Fruit fly (Drosophila melanogaster) whole organism, pupa: Measurements from ENCODE around the gene CG44090.

ENCODE experiments used
- CG10348 ChIP-seq: fragments of 200-800 bp; sonication (Bioruptor generic); IDR thresholded peaks from 2 replicates; pipeline ENCODE4 v1.3.6; 2022; ENCODE audit warnings: missing biosample characterization, missing genetic modification characterization
- CG12605 ChIP-seq: fragments of 200-800 bp; sonication (Bioruptor generic); IDR thresholded peaks from 2 replicates; pipeline ENCODE4 v1.3.6; 2022; ENCODE audit warnings: missing biosample characterization, missing genetic modification characterization
- CG13204 ChIP-seq: fragments of 200-800 bp; sonication (Bioruptor generic); optimal IDR thresholded peaks from 2 replicates; lab custom pipeline; 2018; ENCODE audit warnings: missing biosample characterization, mild to moderate bottlenecking, missing genetic modification characterization, moderate library complexity
- CG14655 ChIP-seq: fragments of 200-800 bp; sonication (Bioruptor generic); optimal IDR thresholded peaks from 3 replicates; lab custom pipeline; 2017; ENCODE audit warnings: mild to moderate bottlenecking, missing biosample characterization, missing genetic modification reagents, missing genetic modification characterization
- CG15710 ChIP-seq: fragments of 200-800 bp; sonication (Bioruptor generic); optimal IDR thresholded peaks from 2 replicates; lab custom pipeline; 2018; ENCODE audit warnings: missing biosample characterization, mild to moderate bottlenecking, missing genetic modification characterization, moderate library complexity
- CG17806 ChIP-seq: fragments of 200-800 bp; sonication (Bioruptor generic); optimal IDR thresholded peaks from 2 replicates; lab custom pipeline; 2018; ENCODE audit warnings: missing biosample characterization, mild to moderate bottlenecking, missing genetic modification characterization, moderate library complexity
- CG32121 ChIP-seq: fragments of 200-800 bp; sonication (Bioruptor generic); IDR thresholded peaks from 2 replicates; pipeline ENCODE4 v1.3.6; 2022; ENCODE audit warnings: missing biosample characterization, missing genetic modification characterization
- CG34367 ChIP-seq: fragments of 200-800 bp; sonication (Bioruptor generic); optimal IDR thresholded peaks from 2 replicates; lab custom pipeline; 2018; ENCODE audit warnings: missing biosample characterization, mild to moderate bottlenecking, missing genetic modification characterization
- CG4496 ChIP-seq: fragments of 200-800 bp; sonication (Bioruptor generic); IDR thresholded peaks from 3 replicates; pipeline ENCODE4 v1.3.6; 2022; ENCODE audit warnings: missing biosample characterization, missing genetic modification characterization
- CG8159 ChIP-seq: fragments of 200-800 bp; sonication (Bioruptor generic); optimal IDR thresholded peaks from 3 replicates; lab custom pipeline; 2018; ENCODE audit warnings: missing biosample characterization, mild to moderate bottlenecking, missing genetic modification characterization, moderate library complexity
- CG8301 ChIP-seq: fragments of 200-800 bp; sonication (Bioruptor generic); optimal IDR thresholded peaks from 2 replicates; lab custom pipeline; 2018; ENCODE audit warnings: missing biosample characterization, mild to moderate bottlenecking, missing genetic modification characterization
- CG9948 ChIP-seq: fragments of 200-800 bp; sonication (Bioruptor generic); optimal IDR thresholded peaks from 2 replicates; lab custom pipeline; 2018; ENCODE audit warnings: missing biosample characterization, mild to moderate bottlenecking, missing genetic modification characterization, moderate library complexity
- D1 ChIP-seq: fragments of 200-800 bp; sonication (Bioruptor generic); optimal IDR thresholded peaks from 2 replicates; lab custom pipeline; 2018; ENCODE audit warnings: missing biosample characterization, mild to moderate bottlenecking, missing genetic modification characterization, moderate library complexity
- EcR ChIP-seq: fragments of 200-800 bp; sonication (Bioruptor generic); optimal IDR thresholded peaks from 3 replicates; lab custom pipeline; 2019; ENCODE audit warnings: missing biosample characterization, missing genetic modification characterization, mild to moderate bottlenecking, moderate library complexity, missing genetic modification reagents
- Ets98B ChIP-seq: fragments of 200-800 bp; sonication (Bioruptor generic); IDR thresholded peaks from 2 replicates; pipeline ENCODE4 v1.3.6; 2022; ENCODE audit warnings: missing biosample characterization, missing genetic modification characterization
- Pif1A ChIP-seq: fragments of 200-800 bp; sonication (Bioruptor generic); optimal IDR thresholded peaks from 3 replicates; lab custom pipeline; 2016; ENCODE audit warnings: missing biosample characterization, missing genetic modification characterization
- Pif1B ChIP-seq: fragments of 200-800 bp; sonication (Bioruptor generic); optimal IDR thresholded peaks from 3 replicates; lab custom pipeline; 2016; ENCODE audit warnings: missing biosample characterization, missing genetic modification characterization
- Snoo ChIP-seq: fragments of 200-800 bp; sonication (Bioruptor generic); optimal IDR thresholded peaks from 3 replicates; lab custom pipeline; 2017; ENCODE audit warnings: missing biosample characterization, mild to moderate bottlenecking, missing genetic modification characterization, inconsistent platforms
- fd96Ca ChIP-seq: fragments of 200-800 bp; sonication (Bioruptor generic); IDR thresholded peaks from 3 replicates; pipeline ENCODE4 v1.3.6; 2022; ENCODE audit warnings: missing biosample characterization, missing genetic modification characterization
- gl ChIP-seq: fragments of 200-800 bp; sonication (Bioruptor generic); optimal IDR thresholded peaks from 2 replicates; lab custom pipeline; 2018; ENCODE audit warnings: missing biosample characterization, mild to moderate bottlenecking, missing genetic modification characterization
- rn ChIP-seq: fragments of 200-800 bp; sonication (Bioruptor generic); IDR thresholded peaks from 2 replicates; pipeline ENCODE4 v1.3.6; 2022; ENCODE audit warnings: missing biosample characterization, missing genetic modification characterization

The CG44090 gene

dm6 chr3R:17418459-17418858, 15.8 kb downstream of the CG44090 start, which contains the start of gene CG42834:
CG42834 (plus strand) TSS chr3R:17418759.
- TF ChIP-seq CG12605 (GFP tag; lab: Robert Waterston, UW) (no peak), CG15710 (tag; lab: Kevin White, UChicago) (no peak), fd96Ca (GFP tag; lab: Robert Waterston, UW) (no peak), Snoo (no peak), CG34367 (tag; lab: Kevin White, UChicago) (no peak), Pif1B (no peak), CG9948 (no peak), gl (tag; lab: Kevin White, UChicago) (no peak), rn (GFP tag; lab: Robert Waterston, UW) (no peak), CG8159 (no peak), CG17806 (no peak), Ets98B (no peak), Pif1A (no peak), CG4496 (GFP tag; lab: Robert Waterston, UW) (no peak), CG32121 (GFP tag; lab: Robert Waterston, UW) (no peak)

dm6 chr3R:17417167-17417566, 17.1 kb downstream of the CG44090 start, which contains the start of gene CG33333:
CG33333 (plus strand) TSS chr3R:17417467.
- no peak for TF ChIP-seq CG14655
- TF ChIP-seq CG9948: no peak
- TF ChIP-seq gl (tag; lab: Kevin White, UChicago): no peak
- TF ChIP-seq Pif1B: no peak
- no peak for TF ChIP-seq Snoo
- TF ChIP-seq CG13204 (GFP tag; lab: Kevin White, UChicago): no peak
- no peak for TF ChIP-seq EcR (GFP tag; lab: Kevin White, UChicago)
- TF ChIP-seq rn (GFP tag; lab: Robert Waterston, UW): no peak

dm6 chr3R:17415439-17415838, 18.8 kb downstream of the CG44090 start, which contains the start of gene CG5866:
CG5866 (plus strand) TSS chr3R:17415739.
- TF ChIP-seq EcR (GFP tag; lab: Kevin White, UChicago) (no peak), CG10348 (no peak), CG8159 (no peak), CG9948 (no peak), CG34367 (tag; lab: Kevin White, UChicago) (no peak), CG4496 (GFP tag; lab: Robert Waterston, UW) (no peak)

DNA sequence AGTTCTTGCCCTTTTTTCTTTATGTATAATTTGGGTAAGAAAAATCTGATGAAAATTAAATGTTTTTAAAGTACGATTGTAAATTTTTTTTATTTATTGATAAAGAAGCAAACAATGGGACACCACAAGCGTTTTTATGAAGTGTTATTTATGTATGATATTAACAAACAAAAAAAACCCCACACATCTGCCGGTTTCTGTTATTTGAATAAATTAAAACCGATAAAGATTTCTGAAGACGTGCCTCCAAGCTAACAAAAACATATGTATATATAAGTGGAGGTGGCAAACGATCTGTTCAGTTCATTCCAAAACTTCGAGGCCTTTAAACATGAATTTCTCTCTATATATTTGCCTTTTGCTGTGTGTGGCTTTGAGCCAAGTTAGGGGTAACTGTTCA, 20.6 kb downstream of the CG44090 start, which contains the start of gene CG42822:
CG42822 (plus strand) TSS at position 301 of the 400 bp plus-strand sequence.
- TF ChIP-seq Pif1B (no peak), CG8159 (no peak), CG4496 (GFP tag; lab: Robert Waterston, UW) (no peak), rn (GFP tag; lab: Robert Waterston, UW) (no peak), Pif1A (no peak)

- no peak for TF ChIP-seq CG9948
- TF ChIP-seq gl (tag; lab: Kevin White, UChicago): no peak
Observed at dm6 chr3R:17412458-17413127, 21.6 kb downstream of the CG44090 start, which contains the start of gene CG42821. CG42821 (plus strand) TSS chr3R:17413077.

- TF ChIP-seq D1 (tag; lab: Kevin White, UChicago) (no peak), CG8301 (no peak), Snoo (no peak), CG32121 (GFP tag; lab: Robert Waterston, UW) (no peak), Pif1A (no peak), CG17806 (no peak), Ets98B (no peak), CG8159 (no peak), CG13204 (GFP tag; lab: Kevin White, UChicago) (no peak), CG15710 (tag; lab: Kevin White, UChicago) (no peak)
- TF ChIP-seq, all 21 proteins: peak for 0
Observed at dm6 chr3R:17410808-17411207, 23.4 kb downstream of the CG44090 start, which contains the start of gene CG5863. CG5863 (plus strand) TSS chr3R:17411108.

DNA sequence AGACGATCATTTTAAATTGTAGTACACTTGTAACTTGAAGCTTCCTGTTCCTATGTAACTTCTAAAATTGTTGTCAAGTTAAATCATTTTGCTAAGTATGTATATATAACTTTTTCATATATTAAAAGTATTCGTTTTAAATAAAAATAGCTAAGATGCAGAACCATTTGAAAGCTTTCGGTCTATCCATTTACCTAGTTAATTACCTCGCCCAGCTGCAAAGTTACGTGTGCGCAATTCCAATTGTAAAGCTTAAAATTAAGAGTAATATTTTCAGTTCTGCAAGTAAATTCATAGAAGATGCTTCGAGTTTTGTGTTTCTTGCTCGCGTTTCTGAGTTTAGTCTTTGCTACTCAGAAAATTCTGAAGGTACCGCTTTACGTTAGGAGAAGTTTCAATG, 24.9 kb downstream of the CG44090 start, which contains the start of gene CG5860:
CG5860 (plus strand) TSS at position 301 of the 400 bp plus-strand sequence.
- TF ChIP-seq CG17806: no peak
- TF ChIP-seq CG4496 (GFP tag; lab: Robert Waterston, UW): no peak
- TF ChIP-seq gl (tag; lab: Kevin White, UChicago): no peak
- no peak for TF ChIP-seq CG14655
- no peak for TF ChIP-seq Ets98B
- no peak for TF ChIP-seq CG12605 (GFP tag; lab: Robert Waterston, UW)
- TF ChIP-seq EcR (GFP tag; lab: Kevin White, UChicago): no peak
- TF ChIP-seq CG34367 (tag; lab: Kevin White, UChicago): no peak
- no peak for TF ChIP-seq CG8159
- no peak for TF ChIP-seq CG9948
- no peak for TF ChIP-seq CG13204 (GFP tag; lab: Kevin White, UChicago)
- TF ChIP-seq Pif1A: no peak
- no peak for TF ChIP-seq Pif1B
- TF ChIP-seq CG32121 (GFP tag; lab: Robert Waterston, UW): no peak
- no peak for TF ChIP-seq rn (GFP tag; lab: Robert Waterston, UW)
